Worm (Caenorhabditis elegans) whole organism, L2 larva: Measurements from ENCODE around the gene ctsa-2.

Experiments used
- F13H6.1 ChIP-seq: sonication (generic microtip); optimal IDR thresholded peaks from 2 replicates; lab custom pipeline; 2016; ENCODE audit warnings: missing genetic modification characterization, missing compliant biosample characterization
- crh-2 ChIP-seq: sonication (generic microtip); optimal IDR thresholded peaks from 2 replicates; lab custom pipeline; 2017; ENCODE audit warnings: missing biosample characterization, missing genetic modification characterization
- fos-1 ChIP-seq: fragments of 150-350 bp; optimal IDR thresholded peaks from 2 replicates; lab custom pipeline; 2014; ENCODE audit warnings: missing biosample characterization, missing genetic modification characterization
- lin-13 ChIP-seq: fragments of 150-350 bp; optimal IDR thresholded peaks from 2 replicates; lab custom pipeline; 2014; ENCODE audit warnings: missing biosample characterization, missing genetic modification reagents, missing genetic modification characterization
- lin-39 ChIP-seq: fragments of 150-350 bp; optimal IDR thresholded peaks from 2 replicates; lab custom pipeline; 2014; ENCODE audit warnings: missing biosample characterization, missing genetic modification reagents, missing genetic modification characterization
- mab-5 ChIP-seq: fragments of 150-350 bp; optimal IDR thresholded peaks from 2 replicates; lab custom pipeline; 2014; ENCODE audit warnings: missing biosample characterization, missing genetic modification characterization
- nhr-12 ChIP-seq: fragments of 150-350 bp; optimal IDR thresholded peaks from 2 replicates; lab custom pipeline; 2014; ENCODE audit warnings: missing biosample characterization, missing genetic modification characterization
- nhr-237 ChIP-seq: fragments of 150-350 bp; optimal IDR thresholded peaks from 2 replicates; lab custom pipeline; 2014; ENCODE audit warnings: missing biosample characterization, missing genetic modification characterization
- nhr-25 ChIP-seq: fragments of 150-350 bp; sonication (generic microtip); optimal IDR thresholded peaks from 3 replicates; lab custom pipeline; 2014; ENCODE audit warnings: missing biosample characterization, missing genetic modification characterization
- skn-1 ChIP-seq: sonication (generic microtip); optimal IDR thresholded peaks from 2 replicates; lab custom pipeline; 2017; ENCODE audit warnings: missing biosample characterization, missing genetic modification characterization
- unc-55 ChIP-seq: fragments of 150-350 bp; sonication (generic microtip); optimal IDR thresholded peaks from 3 replicates; lab custom pipeline; 2014; ENCODE audit warnings: missing biosample characterization, missing genetic modification reagents, missing genetic modification characterization
- zag-1 ChIP-seq: fragments of 150-350 bp; optimal IDR thresholded peaks from 2 replicates; lab custom pipeline; 2014; ENCODE audit warnings: missing biosample characterization, missing genetic modification characterization

DNA sequence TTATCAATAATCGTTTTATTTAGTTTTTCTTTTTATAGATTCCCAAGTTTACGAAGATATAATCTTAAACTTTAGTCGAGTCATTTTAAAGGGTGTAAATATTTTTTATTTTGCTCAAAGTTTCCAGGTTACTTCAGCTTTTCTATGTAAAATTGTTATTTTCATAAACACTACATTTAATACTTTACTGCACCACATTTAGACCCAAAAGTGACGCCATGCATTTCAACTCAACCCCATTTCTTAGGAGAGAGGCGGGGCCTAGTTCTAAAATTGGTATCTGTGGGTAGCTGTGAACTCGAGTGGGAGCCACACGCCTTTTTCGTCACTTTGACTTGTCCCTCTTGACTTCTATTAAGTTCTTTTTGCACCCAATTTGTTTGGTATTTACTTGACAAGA lies 17.8 kb downstream of the ctsa-2 start, which contains the start of gene T22E5.1:
- TF ChIP-seq unc-55 (GFP tag; lab: Kevin White, UChicago), result no peak
- no peak for TF ChIP-seq zag-1 (tag; lab: Kevin White, UChicago)
- no peak for TF ChIP-seq F13H6.1
- no peak for TF ChIP-seq nhr-25 (tag; lab: Kevin White, UChicago)
- TF ChIP-seq crh-2, result no peak
- no peak for TF ChIP-seq fos-1
- TF ChIP-seq lin-39 (tag; lab: Kevin White, UChicago), result no peak
- TF ChIP-seq nhr-12, result no peak
- TF ChIP-seq nhr-237 (tag; lab: Kevin White, UChicago), result no peak
- TF ChIP-seq lin-13 (GFP tag; lab: Kevin White, UChicago), result no peak
- TF ChIP-seq mab-5 (tag; lab: Kevin White, UChicago), result no peak
- TF ChIP-seq skn-1, result no peak
